Fruit fly (Drosophila melanogaster) whole organism, pupa: ENCODE data around the gene SPoCk.

Source experiments
- CG10348 ChIP-seq: fragments of 200-800 bp; sonication (Bioruptor generic); IDR thresholded peaks from 2 replicates; pipeline ENCODE4 v1.3.6; 2022; ENCODE audit warnings: missing biosample characterization, missing genetic modification characterization
- CG12605 ChIP-seq: fragments of 200-800 bp; sonication (Bioruptor generic); IDR thresholded peaks from 2 replicates; pipeline ENCODE4 v1.3.6; 2022; ENCODE audit warnings: missing biosample characterization, missing genetic modification characterization
- CG13204 ChIP-seq: fragments of 200-800 bp; sonication (Bioruptor generic); optimal IDR thresholded peaks from 2 replicates; lab custom pipeline; 2018; ENCODE audit warnings: missing biosample characterization, mild to moderate bottlenecking, missing genetic modification characterization, moderate library complexity
- CG14655 ChIP-seq: fragments of 200-800 bp; sonication (Bioruptor generic); optimal IDR thresholded peaks from 3 replicates; lab custom pipeline; 2017; ENCODE audit warnings: mild to moderate bottlenecking, missing biosample characterization, missing genetic modification reagents, missing genetic modification characterization
- CG15710 ChIP-seq: fragments of 200-800 bp; sonication (Bioruptor generic); optimal IDR thresholded peaks from 2 replicates; lab custom pipeline; 2018; ENCODE audit warnings: missing biosample characterization, mild to moderate bottlenecking, missing genetic modification characterization, moderate library complexity
- CG17806 ChIP-seq: fragments of 200-800 bp; sonication (Bioruptor generic); optimal IDR thresholded peaks from 2 replicates; lab custom pipeline; 2018; ENCODE audit warnings: missing biosample characterization, mild to moderate bottlenecking, missing genetic modification characterization, moderate library complexity
- CG34367 ChIP-seq: fragments of 200-800 bp; sonication (Bioruptor generic); optimal IDR thresholded peaks from 2 replicates; lab custom pipeline; 2018; ENCODE audit warnings: missing biosample characterization, mild to moderate bottlenecking, missing genetic modification characterization
- CG4496 ChIP-seq: fragments of 200-800 bp; sonication (Bioruptor generic); IDR thresholded peaks from 3 replicates; pipeline ENCODE4 v1.3.6; 2022; ENCODE audit warnings: missing biosample characterization, missing genetic modification characterization
- CG8159 ChIP-seq: fragments of 200-800 bp; sonication (Bioruptor generic); optimal IDR thresholded peaks from 3 replicates; lab custom pipeline; 2018; ENCODE audit warnings: missing biosample characterization, mild to moderate bottlenecking, missing genetic modification characterization, moderate library complexity
- EcR ChIP-seq: fragments of 200-800 bp; sonication (Bioruptor generic); optimal IDR thresholded peaks from 3 replicates; lab custom pipeline; 2019; ENCODE audit warnings: missing biosample characterization, missing genetic modification characterization, mild to moderate bottlenecking, moderate library complexity, missing genetic modification reagents
- Ets98B ChIP-seq: fragments of 200-800 bp; sonication (Bioruptor generic); IDR thresholded peaks from 2 replicates; pipeline ENCODE4 v1.3.6; 2022; ENCODE audit warnings: missing biosample characterization, missing genetic modification characterization
- Pif1B ChIP-seq: fragments of 200-800 bp; sonication (Bioruptor generic); optimal IDR thresholded peaks from 3 replicates; lab custom pipeline; 2016; ENCODE audit warnings: missing biosample characterization, missing genetic modification characterization
- Snoo ChIP-seq: fragments of 200-800 bp; sonication (Bioruptor generic); optimal IDR thresholded peaks from 3 replicates; lab custom pipeline; 2017; ENCODE audit warnings: missing biosample characterization, mild to moderate bottlenecking, missing genetic modification characterization, inconsistent platforms
- gl ChIP-seq: fragments of 200-800 bp; sonication (Bioruptor generic); optimal IDR thresholded peaks from 2 replicates; lab custom pipeline; 2018; ENCODE audit warnings: missing biosample characterization, mild to moderate bottlenecking, missing genetic modification characterization

- TF ChIP-seq CG34367 (tag; lab: Kevin White, UChicago) (no peak), Pif1B (GFP tag; lab: Kevin White, UChicago) (no peak), CG12605 (GFP tag; lab: Robert Waterston, UW) (no peak), Snoo (tag; lab: Kevin White, UChicago) (no peak), CG4496 (GFP tag; lab: Robert Waterston, UW) (peak; percentile 25; the same call in 1 of the 3 replicates), CG8159 (no peak), CG13204 (GFP tag; lab: Kevin White, UChicago) (peak; percentile 81), gl (tag; lab: Kevin White, UChicago) (peak; percentile 2), CG10348 (GFP tag; lab: Robert Waterston, UW) (no peak), CG17806 (no peak), CG15710 (tag; lab: Kevin White, UChicago) (no peak), CG14655 (GFP tag; lab: Kevin White, UChicago) (no peak), EcR (peak; percentile 91), Ets98B (GFP tag; lab: Robert Waterston, UW) (no peak)
These were observed 70.9 kb downstream of the SPoCk start for dm6 chr3L:22820190-22820589.
